Worm (Caenorhabditis elegans): ENCODE measurements around the gene ZK829.7.

Gene ZK829.7

DNA sequence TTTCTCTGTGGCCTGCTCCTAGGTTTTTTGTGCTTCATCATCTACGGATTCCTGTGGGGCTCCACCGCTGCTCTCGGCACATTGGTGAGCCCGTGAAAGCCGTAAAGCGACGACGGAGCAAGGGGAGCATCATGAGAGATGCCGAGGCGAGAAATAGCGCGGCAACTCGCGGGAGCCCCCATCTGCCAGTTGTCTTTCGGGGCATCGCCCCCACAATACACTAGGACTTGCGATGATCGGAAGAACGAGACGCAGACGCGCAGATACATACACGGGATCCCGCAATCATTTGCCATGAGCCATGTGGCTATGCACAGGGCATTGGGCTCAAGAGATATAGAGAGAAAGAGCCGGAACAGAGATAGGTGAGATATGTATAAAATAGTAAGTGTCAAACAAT lies 49.0 kb upstream of the ZK829.7 start (continued):
- TF ChIP-seq hlh-8 (tag; optimal IDR thresholded peaks at IDR 0.05) (peak; percentile 36), nfya-1 (tag; optimal IDR thresholded peaks at IDR 0.05) (peak; percentile 6), K09A11.1 (tag; optimal IDR thresholded peaks at IDR 0.05; ENCODE audit: insufficient read depth) (no peak), ref-2 (tag; optimal IDR thresholded peaks at IDR 0.05) (no peak), ceh-19 (GFP tag; optimal IDR thresholded peaks at IDR 0.05) (no peak), nhr-11 (tag; optimal IDR thresholded peaks at IDR 0.05) (no peak), C08G9.2 (tag; optimal IDR thresholded peaks at IDR 0.05) (no peak), F13H6.1 (tag; optimal IDR thresholded peaks at IDR 0.05) (no peak), ceh-45 (GFP tag; IDR thresholded peaks at IDR 0.05) (no peak), T23F11.4 (GFP tag; optimal IDR thresholded peaks at IDR 0.05) (no peak), hlh-6 (tag; optimal IDR thresholded peaks at IDR 0.05) (no peak), ceh-31 (tag; optimal IDR thresholded peaks at IDR 0.05) (no peak), sdc-2 (tag; optimal IDR thresholded peaks at IDR 0.05) (peak; percentile 4), dve-1 (tag; optimal IDR thresholded peaks at IDR 0.05) (no peak), ceh-48 (tag; optimal IDR thresholded peaks at IDR 0.05) (no peak), sox-2 (GFP tag; IDR thresholded peaks at IDR 0.05) (no peak), Y22D7AL.16 (tag; optimal IDR thresholded peaks at IDR 0.05) (no peak), che-1 (tag; optimal IDR thresholded peaks at IDR 0.05) (no peak), ceh-30 (tag; optimal IDR thresholded peaks at IDR 0.05) (no peak), ceh-6 (GFP tag; optimal IDR thresholded peaks at IDR 0.05) (no peak), pat-9 (tag; optimal IDR thresholded peaks at IDR 0.05) (no peak), ets-4 (tag; optimal IDR thresholded peaks at IDR 0.05) (no peak), pros-1 (tag; optimal IDR thresholded peaks at IDR 0.05) (no peak), ttx-3 (tag; optimal IDR thresholded peaks at IDR 0.05) (no peak), unc-3 (GFP tag; conservative IDR thresholded peaks at IDR 0.05) (no peak), unc-3 (tag; optimal IDR thresholded peaks at IDR 0.05) (no peak), pag-3 (tag; optimal IDR thresholded peaks at IDR 0.05; ENCODE audit: borderline replicate concordance) (no peak)

DNA sequence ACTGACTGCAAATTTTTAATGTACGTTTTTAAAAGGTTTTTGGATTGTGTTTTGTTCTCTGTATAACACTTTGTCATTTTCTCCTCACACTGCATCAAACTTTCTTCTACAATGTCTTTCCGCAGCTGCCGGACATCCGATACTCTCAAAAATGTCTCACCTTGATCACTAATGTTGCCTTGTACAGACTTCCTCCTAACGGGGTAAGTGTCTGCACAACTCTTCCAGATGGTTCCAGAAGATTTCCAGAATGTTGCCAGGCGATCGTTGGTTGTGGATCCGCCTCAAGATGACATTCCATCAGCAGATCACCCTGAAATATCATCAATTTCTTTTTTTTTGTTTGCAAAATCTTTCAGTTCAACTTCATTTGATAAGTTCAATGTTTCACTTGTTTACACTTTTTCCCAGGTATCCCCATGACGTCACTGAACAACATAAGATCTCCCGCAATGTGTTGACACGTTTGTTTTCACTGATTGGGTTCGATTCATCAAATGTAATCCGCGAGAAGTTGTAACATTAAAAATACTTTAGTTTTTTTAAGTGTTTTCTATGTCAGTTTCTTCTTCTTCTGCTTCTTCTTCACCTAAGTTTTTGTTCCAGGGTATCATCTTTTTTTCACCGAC lies 47.8 kb upstream of the ZK829.7 start:
- TF ChIP-seq elt-4 (tag; optimal IDR thresholded peaks at IDR 0.05): no peak
- no peak for TF ChIP-seq ztf-16 (tag; optimal IDR thresholded peaks at IDR 0.05)
- TF ChIP-seq pqm-1 (tag; optimal IDR thresholded peaks at IDR 0.05): no peak

DNA sequence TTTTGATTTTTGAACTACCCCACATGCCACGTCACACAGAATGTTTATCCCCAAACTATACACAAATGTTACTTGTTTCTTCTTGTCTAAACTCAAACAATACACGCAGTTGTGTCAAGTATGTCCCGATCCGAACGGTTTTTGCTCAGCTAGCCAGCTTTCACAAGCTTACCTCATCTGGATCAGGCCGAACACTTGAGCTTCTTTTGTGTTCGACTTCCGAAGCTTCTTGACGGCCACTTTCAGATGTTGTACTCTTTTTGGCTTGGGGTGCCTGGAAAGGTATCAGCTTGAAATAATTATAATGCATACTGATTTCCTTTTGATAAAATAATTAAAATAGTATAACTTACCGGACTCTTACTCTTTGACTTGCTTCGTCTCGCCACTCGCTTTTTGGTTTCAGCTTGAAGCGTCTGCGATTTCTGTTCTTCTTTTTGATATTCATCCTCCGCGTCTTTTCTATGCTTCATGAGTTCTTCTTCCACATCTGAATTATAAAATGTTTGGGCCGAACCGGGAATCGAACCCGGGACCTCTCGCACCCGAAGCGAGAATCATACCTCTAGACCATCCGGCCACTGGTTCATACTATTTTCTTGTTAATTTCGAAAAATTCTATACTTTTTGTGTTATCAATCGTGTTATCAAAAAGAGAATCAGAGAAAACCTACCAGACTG lies 43.9 kb upstream of the ZK829.7 start:
- TF ChIP-seq hlh-8 (tag; optimal IDR thresholded peaks at IDR 0.05) (no peak), ceh-19 (GFP tag; optimal IDR thresholded peaks at IDR 0.05) (no peak), ceh-34 (tag; optimal IDR thresholded peaks at IDR 0.05) (no peak), pros-1 (tag; optimal IDR thresholded peaks at IDR 0.05) (no peak), sdc-2 (tag; optimal IDR thresholded peaks at IDR 0.05) (no peak), ztf-16 (tag; optimal IDR thresholded peaks at IDR 0.05) (no peak), ref-2 (tag; optimal IDR thresholded peaks at IDR 0.05) (no peak), ceh-24 (tag; optimal IDR thresholded peaks at IDR 0.05) (no peak), syd-9 (tag; optimal IDR thresholded peaks at IDR 0.05) (no peak), unc-86 (tag; optimal IDR thresholded peaks at IDR 0.05) (no peak), hlh-13 (GFP tag; optimal IDR thresholded peaks at IDR 0.05) (no peak), nhr-232 (tag; optimal IDR thresholded peaks at IDR 0.05) (no peak), rnt-1 (tag; optimal IDR thresholded peaks at IDR 0.05) (no peak), ceh-30 (tag; optimal IDR thresholded peaks at IDR 0.05) (no peak), C38D4.7 (GFP tag; optimal IDR thresholded peaks at IDR 0.05) (no peak), ceh-48 (tag; optimal IDR thresholded peaks at IDR 0.05) (no peak), fkh-6 (tag; optimal IDR thresholded peaks at IDR 0.05) (no peak), hlh-6 (tag; optimal IDR thresholded peaks at IDR 0.05) (no peak), unc-3 (GFP tag; conservative IDR thresholded peaks at IDR 0.05) (no peak), unc-3 (tag; optimal IDR thresholded peaks at IDR 0.05) (no peak)
